Fruit fly (Drosophila melanogaster) whole organism: ENCODE results near the gene Rcd4.

Source experiments
- CG8478 ChIP-seq: fragments of >200 bp; optimal IDR thresholded peaks from 2 replicates; lab custom pipeline; 2018; ENCODE audit warnings: inconsistent platforms
- pan ChIP-seq: fragments of >200 bp; optimal IDR thresholded peaks from 2 replicates; lab custom pipeline; 2017
- usp ChIP-seq: fragments of >200 bp; optimal IDR thresholded peaks from 2 replicates; lab custom pipeline; 2017; ENCODE audit warnings: missing biosample characterization, missing genetic modification characterization, mixed read lengths

DNA sequence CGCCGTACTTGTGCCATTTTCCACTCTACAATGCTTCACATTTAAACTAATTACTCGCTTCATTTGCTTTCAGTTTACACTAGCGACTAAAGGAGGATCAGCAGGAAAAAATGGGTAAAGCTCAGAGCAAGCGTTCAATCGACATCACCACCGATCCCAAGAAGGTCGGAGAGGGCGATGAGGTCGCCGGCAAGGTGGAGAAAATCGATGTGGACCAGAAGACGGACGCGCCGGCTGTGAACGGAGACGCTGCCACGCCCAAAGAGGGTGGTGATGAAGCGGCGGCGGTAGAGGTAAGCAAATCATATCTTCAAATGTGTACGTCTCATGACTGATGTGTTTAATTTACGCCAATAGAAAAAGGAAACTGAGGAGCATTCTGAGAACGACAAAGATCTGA, 44.1 kb downstream of the Rcd4 start:
- TF ChIP-seq CG8478 = no peak
- no peak for TF ChIP-seq usp (GFP tag; lab: Kevin White, UChicago)
- no peak for TF ChIP-seq pan
